Worm (Caenorhabditis elegans) whole organism, L3 larva: Measurements from ENCODE around the gene lon-3.
A peak's percentile ranks its signal among the peaks of the same experiment; 100 is the strongest.

Experiments
- R02D3.7 ChIP-seq: fragments of 150-350 bp; optimal IDR thresholded peaks from 2 replicates; lab custom pipeline; 2014; ENCODE audit warnings: missing biosample characterization, missing genetic modification characterization
- ZK546.5 ChIP-seq: sonication (generic microtip); optimal IDR thresholded peaks from 2 replicates; lab custom pipeline; 2017; ENCODE audit warnings: missing biosample characterization, missing genetic modification characterization
- aly-2 ChIP-seq: fragments of 150-350 bp; optimal IDR thresholded peaks from 2 replicates; lab custom pipeline; 2014; ENCODE audit warnings: missing biosample characterization, missing genetic modification characterization
- ama-1 ChIP-seq: fragments of 150-350 bp; optimal IDR thresholded peaks from 2 replicates; lab custom pipeline; 2018
- ceh-16 ChIP-seq: sonication (generic microtip); optimal IDR thresholded peaks from 2 replicates; lab custom pipeline; 2017; ENCODE audit warnings: missing biosample characterization, missing genetic modification characterization
- ceh-82 ChIP-seq: fragments of 150-350 bp; optimal IDR thresholded peaks from 2 replicates; lab custom pipeline; 2014; ENCODE audit warnings: missing biosample characterization, missing genetic modification characterization
- ceh-9 ChIP-seq: sonication (generic microtip); optimal IDR thresholded peaks from 2 replicates; lab custom pipeline; 2018; ENCODE audit warnings: missing biosample characterization, missing genetic modification characterization
- daf-12 ChIP-seq: fragments of 150-350 bp; optimal IDR thresholded peaks from 2 replicates; lab custom pipeline; 2014; ENCODE audit warnings: missing biosample characterization, missing genetic modification reagents, missing genetic modification characterization
- egl-27 ChIP-seq: sonication (generic microtip); optimal IDR thresholded peaks from 4 replicates; lab custom pipeline; 2017; ENCODE audit warnings: missing biosample characterization, missing genetic modification reagents, missing genetic modification characterization
- egl-5 ChIP-seq: fragments of 150-350 bp; optimal IDR thresholded peaks from 2 replicates; lab custom pipeline; 2017; ENCODE audit warnings: missing biosample characterization, missing genetic modification reagents, missing genetic modification characterization, inconsistent platforms
- elt-1 ChIP-seq: fragments of 150-350 bp; optimal IDR thresholded peaks from 2 replicates; lab custom pipeline; 2014; ENCODE audit warnings: missing biosample characterization, missing genetic modification characterization
- elt-2 ChIP-seq: sonication (generic microtip); optimal IDR thresholded peaks from 2 replicates; lab custom pipeline; 2016; ENCODE audit warnings: missing genetic modification reagents, mild to moderate bottlenecking, missing genetic modification characterization, missing compliant biosample characterization
- elt-3 ChIP-seq, 3 experiments: fragments of 150-350 bp in 1 of 3; sonication (generic microtip) in 2 of 3; optimal IDR thresholded peaks; 2 replicates in 2 of 3; 4 replicates in 1 of 3; lab custom pipeline; 2014 to 2017; ENCODE audit warnings: missing biosample characterization in 3 of 3, missing genetic modification characterization in 3 of 3
- eor-1 ChIP-seq, 2 experiments: fragments of 150-350 bp; optimal IDR thresholded peaks; 2 replicates each; lab custom pipeline; 2014 to 2018; ENCODE audit warnings: missing biosample characterization in 2 of 2, missing genetic modification characterization in 2 of 2
- fkh-10 ChIP-seq: sonication (generic microtip); optimal IDR thresholded peaks from 2 replicates; lab custom pipeline; 2017; ENCODE audit warnings: missing biosample characterization, missing genetic modification reagents, missing genetic modification characterization
- fkh-2 ChIP-seq: fragments of 150-350 bp; optimal IDR thresholded peaks from 2 replicates; lab custom pipeline; 2014; ENCODE audit warnings: missing biosample characterization, missing genetic modification reagents, missing genetic modification characterization
- fos-1 ChIP-seq: fragments of 150-350 bp; optimal IDR thresholded peaks from 2 replicates; lab custom pipeline; 2014; ENCODE audit warnings: missing biosample characterization, missing genetic modification characterization
- hmg-11 ChIP-seq: sonication (generic microtip); optimal IDR thresholded peaks from 2 replicates; lab custom pipeline; 2016; ENCODE audit warnings: missing genetic modification characterization, missing compliant biosample characterization
- lin-15B ChIP-seq: fragments of 150-350 bp; optimal IDR thresholded peaks from 2 replicates; lab custom pipeline; 2014; ENCODE audit warnings: missing biosample characterization, missing genetic modification characterization
- lsy-12 ChIP-seq: sonication (generic microtip); optimal IDR thresholded peaks from 2 replicates; lab custom pipeline; 2016; ENCODE audit warnings: mild to moderate bottlenecking, missing genetic modification characterization, missing compliant biosample characterization
- mdl-1 ChIP-seq: fragments of 150-350 bp; optimal IDR thresholded peaks from 2 replicates; lab custom pipeline; 2014; ENCODE audit warnings: missing biosample characterization, missing genetic modification characterization
- nfya-1 ChIP-seq: sonication (generic microtip); optimal IDR thresholded peaks from 2 replicates; lab custom pipeline; 2017; ENCODE audit warnings: missing genetic modification characterization, mild to moderate bottlenecking, missing compliant biosample characterization, antibody characterized with exemption, moderate library complexity; ENCODE audit not compliant: insufficient read depth
- nhr-11 ChIP-seq: fragments of 150-350 bp; optimal IDR thresholded peaks from 2 replicates; lab custom pipeline; 2014; ENCODE audit warnings: missing biosample characterization, missing genetic modification characterization
- nhr-12 ChIP-seq: fragments of 150-350 bp; optimal IDR thresholded peaks from 2 replicates; lab custom pipeline; 2014; ENCODE audit warnings: missing biosample characterization, missing genetic modification characterization
- nhr-23 ChIP-seq: fragments of 150-350 bp; optimal IDR thresholded peaks from 2 replicates; lab custom pipeline; 2014; ENCODE audit warnings: missing biosample characterization, missing genetic modification reagents, missing genetic modification characterization
- nhr-237 ChIP-seq: fragments of 150-350 bp; optimal IDR thresholded peaks from 2 replicates; lab custom pipeline; 2014; ENCODE audit warnings: missing biosample characterization, missing genetic modification characterization
- nhr-28 ChIP-seq: fragments of 150-350 bp; optimal IDR thresholded peaks from 2 replicates; lab custom pipeline; 2014; ENCODE audit warnings: missing biosample characterization, missing genetic modification characterization
- nhr-67 ChIP-seq: fragments of 150-350 bp; optimal IDR thresholded peaks from 2 replicates; lab custom pipeline; 2014; ENCODE audit warnings: missing biosample characterization, missing genetic modification characterization
- nhr-76 ChIP-seq: fragments of 150-350 bp; sonication (generic microtip); optimal IDR thresholded peaks from 5 replicates; lab custom pipeline; 2014; ENCODE audit warnings: missing biosample characterization, missing genetic modification characterization
- pha-4 ChIP-seq: fragments of 150-350 bp; optimal IDR thresholded peaks from 2 replicates; lab custom pipeline; 2014; ENCODE audit warnings: missing biosample characterization, missing genetic modification reagents, missing genetic modification characterization
- pqm-1 ChIP-seq: fragments of 150-350 bp; optimal IDR thresholded peaks from 2 replicates; lab custom pipeline; 2017; ENCODE audit warnings: missing biosample characterization, missing genetic modification characterization, inconsistent platforms
- sea-2 ChIP-seq: fragments of 150-350 bp; sonication (generic microtip); optimal IDR thresholded peaks from 4 replicates; lab custom pipeline; 2014; ENCODE audit warnings: missing biosample characterization, missing genetic modification reagents, missing genetic modification characterization
- skn-1 ChIP-seq: fragments of 150-350 bp; optimal IDR thresholded peaks from 2 replicates; lab custom pipeline; 2014; ENCODE audit warnings: missing biosample characterization, missing genetic modification characterization
- snpc-4 ChIP-seq: fragments of 150-350 bp; optimal IDR thresholded peaks from 2 replicates; lab custom pipeline; 2014; ENCODE audit warnings: missing biosample characterization, missing genetic modification characterization
- unc-39 ChIP-seq: sonication (generic microtip); optimal IDR thresholded peaks from 4 replicates; lab custom pipeline; 2017; ENCODE audit warnings: missing biosample characterization, missing genetic modification characterization
- unc-62 ChIP-seq: fragments of 150-350 bp; sonication (generic microtip); optimal IDR thresholded peaks from 4 replicates; lab custom pipeline; 2014; ENCODE audit warnings: missing biosample characterization, missing genetic modification reagents, missing genetic modification characterization
- ztf-11 ChIP-seq: fragments of 150-350 bp; optimal IDR thresholded peaks from 2 replicates; lab custom pipeline; 2014; ENCODE audit warnings: missing biosample characterization, missing genetic modification characterization
- ztf-4 ChIP-seq: fragments of 150-350 bp; optimal IDR thresholded peaks from 2 replicates; lab custom pipeline; 2014; ENCODE audit warnings: missing biosample characterization, missing genetic modification characterization

Gene lon-3

ce11 chrV:12184308-12184999 lies 14.0 kb downstream of the lon-3 start, which contains the start of gene srd-4:
Gene srd-4, plus strand, starts transcription at chrV:12184949.
- peak; percentile 0 for TF ChIP-seq nhr-23
- TF ChIP-seq lin-15B = peak; percentile 4
- no peak for TF ChIP-seq snpc-4 (tag; lab: Kevin White, UChicago)
- TF ChIP-seq, all 47 proteins: peak for 2

ce11 chrV:12183854-12184253 lies 14.6 kb downstream of the lon-3 start, which contains the start of gene usip-1:
Gene usip-1, minus strand, starts transcription at chrV:12184194.
- no peak for TF ChIP-seq R02D3.7 (tag; lab: Kevin White, UChicago)
- TF ChIP-seq, all 47 proteins: peak for 0

- no peak for TF ChIP-seq lsy-12 (tag; lab: Kevin White, UChicago)
- no peak for TF ChIP-seq snpc-4 (tag; lab: Kevin White, UChicago)
- no peak for TF ChIP-seq mdl-1 (tag; lab: Kevin White, UChicago)
- TF ChIP-seq ztf-4 (tag; lab: Kevin White, UChicago) = no peak
- no peak for TF ChIP-seq hmg-11 (tag; lab: Kevin White, UChicago)
- no peak for TF ChIP-seq egl-27 (tag; lab: Kevin White, UChicago)
- no peak for TF ChIP-seq egl-5 (tag; lab: Kevin White, UChicago)
- TF ChIP-seq aly-2 (tag; lab: Kevin White, UChicago) = no peak
Measured at ce11 chrV:12181310-12181709, 17.1 kb downstream of the lon-3 start, which contains the start of gene elpc-3. Gene elpc-3, minus strand, starts transcription at chrV:12181410.

- no peak for TF ChIP-seq elt-1 (tag; lab: Kevin White, UChicago)
- no peak for TF ChIP-seq fkh-10
- TF ChIP-seq ceh-82 (tag; lab: Kevin White, UChicago) = no peak
- TF ChIP-seq nhr-23 = no peak
- TF ChIP-seq ZK546.5 (tag; lab: Kevin White, UChicago) = no peak
- TF ChIP-seq ceh-9 (tag; lab: Kevin White, UChicago) = no peak
- TF ChIP-seq daf-12 (tag; lab: Kevin White, UChicago) = no peak
- no peak for TF ChIP-seq fos-1 (tag; lab: Kevin White, UChicago)
- TF ChIP-seq unc-39 (tag; lab: Kevin White, UChicago) = no peak
- TF ChIP-seq nhr-76 (tag; lab: Kevin White, UChicago) = no peak
- no peak for TF ChIP-seq pha-4 (tag; lab: Kevin White, UChicago)
- no peak for TF ChIP-seq mdl-1 (tag; lab: Kevin White, UChicago)
- TF ChIP-seq pqm-1 (tag; lab: Kevin White, UChicago) = no peak
- no peak for TF ChIP-seq ama-1
- TF ChIP-seq nhr-237 (tag; lab: Kevin White, UChicago) = no peak
- no peak for TF ChIP-seq ztf-11
- TF ChIP-seq elt-3 (tag; optimal IDR thresholded peaks at IDR 0.05; lab: Kevin White, UChicago) = no peak
- no peak for TF ChIP-seq skn-1 (tag; lab: Kevin White, UChicago)
- no peak for TF ChIP-seq hmg-11 (tag; lab: Kevin White, UChicago)
Measured at ce11 chrV:12179338-12179737, 19.1 kb downstream of the lon-3 start, which contains the start of gene clec-224. Gene clec-224, minus strand, starts transcription at chrV:12179438.

ce11 chrV:12170114-12170513 lies 28.3 kb downstream of the lon-3 start, which contains the start of gene ZK863.1:
Gene ZK863.1, minus strand, starts transcription at chrV:12170214.
- no peak for TF ChIP-seq sea-2 (GFP tag; lab: Kevin White, UChicago)
- TF ChIP-seq eor-1 (tag; optimal IDR thresholded peaks at IDR 0.05; lab: Kevin White, UChicago) = no peak
- TF ChIP-seq fkh-10 = no peak
- no peak for TF ChIP-seq nhr-11
- TF ChIP-seq ceh-9 (tag; lab: Kevin White, UChicago) = no peak
- no peak for TF ChIP-seq R02D3.7 (tag; lab: Kevin White, UChicago)
- no peak for TF ChIP-seq lin-15B
- TF ChIP-seq elt-2 (tag; lab: Kevin White, UChicago) = no peak
- no peak for TF ChIP-seq unc-39 (tag; lab: Kevin White, UChicago)
- TF ChIP-seq mdl-1 (tag; lab: Kevin White, UChicago) = no peak
- TF ChIP-seq egl-27 (tag; lab: Kevin White, UChicago) = no peak

ce11 chrV:12167653-12168052 lies 30.8 kb downstream of the lon-3 start, which contains the start of gene col-37:
Gene col-37, minus strand, starts transcription at chrV:12167753.
- no peak for TF ChIP-seq nfya-1 (tag; lab: Kevin White, UChicago)
- no peak for TF ChIP-seq nhr-12 (tag; lab: Kevin White, UChicago)
- no peak for TF ChIP-seq nhr-67 (tag; lab: Kevin White, UChicago)
- no peak for TF ChIP-seq unc-62 (GFP tag; lab: Kevin White, UChicago)
- TF ChIP-seq ceh-16 (tag; lab: Kevin White, UChicago) = no peak
- no peak for TF ChIP-seq lsy-12 (tag; lab: Kevin White, UChicago)
- no peak for TF ChIP-seq snpc-4 (tag; lab: Kevin White, UChicago)
- no peak for TF ChIP-seq fkh-2 (tag; lab: Kevin White, UChicago)
- no peak for TF ChIP-seq nhr-76 (tag; lab: Kevin White, UChicago)
- TF ChIP-seq hmg-11 (tag; lab: Kevin White, UChicago) = no peak
- TF ChIP-seq nhr-28 = no peak
